Worm (Caenorhabditis elegans) whole organism, midembryonic: ENCODE results near the gene his-31.

ENCODE experiments used
- T22C8.4 ChIP-seq: fragments of 200-800 bp; sonication (Bioruptor generic); IDR thresholded peaks from 2 replicates; pipeline ENCODE4 v1.3.6; 2022; ENCODE audit warnings: missing genetic modification characterization, missing compliant biosample characterization
- cog-1 ChIP-seq: sonication (generic microtip); optimal IDR thresholded peaks from 2 replicates; lab custom pipeline; 2016; ENCODE audit warnings: missing genetic modification characterization, missing compliant biosample characterization
- flt-1 ChIP-seq: fragments of 200-800 bp; sonication (Bioruptor generic); IDR thresholded peaks from 2 replicates; pipeline ENCODE4 v1.3.6; 2022; ENCODE audit warnings: missing genetic modification characterization, missing compliant biosample characterization
- klf-2 ChIP-seq: fragments of 200-800 bp; sonication (Bioruptor generic); conservative IDR thresholded peaks from 2 replicates; pipeline ENCODE4 v1.3.6; 2022; ENCODE audit warnings: missing genetic modification reagents, missing genetic modification characterization, missing compliant biosample characterization
- med-1 ChIP-seq: sonication (generic microtip); optimal IDR thresholded peaks from 2 replicates; lab custom pipeline; 2017; ENCODE audit warnings: missing genetic modification characterization, mild to moderate bottlenecking, missing compliant biosample characterization, antibody characterized with exemption, missing genetic modification reagents; ENCODE audit not compliant: insufficient read depth
- ref-1 ChIP-seq: fragments of 200-800 bp; sonication (Bioruptor generic); conservative IDR thresholded peaks from 2 replicates; pipeline ENCODE4 v1.3.6; 2022; ENCODE audit warnings: missing genetic modification reagents, missing genetic modification characterization, missing compliant biosample characterization
- tab-1 ChIP-seq: fragments of 200-800 bp; sonication (Bioruptor generic); IDR thresholded peaks from 2 replicates; pipeline ENCODE4 v1.3.6; 2022; ENCODE audit warnings: missing genetic modification characterization, missing compliant biosample characterization
- ztf-23 ChIP-seq: fragments of 200-800 bp; sonication (Bioruptor generic); IDR thresholded peaks from 2 replicates; pipeline ENCODE4 v1.3.6; 2022; ENCODE audit warnings: missing genetic modification reagents, missing genetic modification characterization, missing compliant biosample characterization
- ztf-29 ChIP-seq: fragments of 200-800 bp; sonication (Bioruptor generic); IDR thresholded peaks from 2 replicates; pipeline ENCODE4 v1.3.6; 2022; ENCODE audit warnings: missing genetic modification reagents, missing genetic modification characterization, missing compliant biosample characterization

Gene his-31

DNA sequence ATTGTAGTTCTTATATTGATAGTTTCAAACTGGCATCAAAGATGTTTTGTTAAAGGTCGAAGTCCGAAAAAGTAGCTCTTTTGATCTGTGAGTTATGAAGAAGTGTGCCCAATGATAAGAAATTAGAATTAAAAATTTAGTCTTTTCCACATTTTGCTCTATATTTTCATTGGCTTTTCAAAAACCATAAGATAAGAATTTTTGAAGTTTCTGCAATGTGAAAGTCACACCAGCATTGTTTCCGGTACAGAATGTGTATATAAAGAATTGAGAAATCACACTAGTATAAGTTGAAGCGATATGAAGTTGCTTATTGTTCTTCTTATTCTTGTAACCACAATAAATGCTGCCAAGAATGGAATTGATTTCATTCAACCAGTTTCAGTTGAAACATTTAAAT, 1.3 kb downstream of the his-31 start, which contains the start of gene lys-10:
TSS of gene lys-10 (plus strand) at position 301 of the 400 bp plus-strand sequence.
- TF ChIP-seq ref-1 (GFP tag; lab: Robert Waterston, UW) (no peak), klf-2 (GFP tag; lab: Robert Waterston, UW) (no peak), tab-1 (no peak), T22C8.4 (GFP tag; lab: Robert Waterston, UW) (no peak), flt-1 (GFP tag; lab: Robert Waterston, UW) (no peak), ztf-29 (GFP tag; lab: Robert Waterston, UW) (no peak), med-1 (no peak), cog-1 (tag; lab: Kevin White, UChicago) (no peak), ztf-23 (GFP tag; lab: Robert Waterston, UW) (no peak)

DNA sequence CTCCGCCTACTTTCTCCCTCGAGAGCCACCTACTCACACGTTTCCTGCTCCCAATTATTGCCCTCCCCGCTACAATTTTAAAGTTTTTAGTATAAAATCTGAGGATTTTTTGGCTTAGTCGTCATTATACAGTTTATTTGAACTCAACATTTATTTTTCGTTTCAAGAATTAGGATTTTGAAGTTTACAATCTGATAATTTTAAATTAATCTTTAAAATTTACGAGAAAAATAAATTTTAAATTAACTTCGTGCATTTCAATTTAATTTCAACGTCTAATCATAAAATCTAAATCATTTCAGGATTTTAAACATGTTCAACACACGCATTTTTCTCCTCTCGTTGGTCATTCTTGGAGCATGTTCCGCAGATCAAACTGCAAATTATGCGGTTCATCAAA, 4.9 kb downstream of the his-31 start, which contains the start of gene F35H10.2:
TSS of gene F35H10.2 (plus strand) at position 301 of the 400 bp plus-strand sequence.
- TF ChIP-seq tab-1 = no peak
- TF ChIP-seq cog-1 (tag; lab: Kevin White, UChicago) = no peak
- no peak for TF ChIP-seq flt-1 (GFP tag; lab: Robert Waterston, UW)
- TF ChIP-seq ztf-23 (GFP tag; lab: Robert Waterston, UW) = no peak
- TF ChIP-seq T22C8.4 (GFP tag; lab: Robert Waterston, UW) = no peak
- TF ChIP-seq med-1 = no peak
- TF ChIP-seq ztf-29 (GFP tag; lab: Robert Waterston, UW) = no peak
- no peak for TF ChIP-seq klf-2 (GFP tag; lab: Robert Waterston, UW)
- TF ChIP-seq ref-1 (GFP tag; lab: Robert Waterston, UW) = no peak

DNA sequence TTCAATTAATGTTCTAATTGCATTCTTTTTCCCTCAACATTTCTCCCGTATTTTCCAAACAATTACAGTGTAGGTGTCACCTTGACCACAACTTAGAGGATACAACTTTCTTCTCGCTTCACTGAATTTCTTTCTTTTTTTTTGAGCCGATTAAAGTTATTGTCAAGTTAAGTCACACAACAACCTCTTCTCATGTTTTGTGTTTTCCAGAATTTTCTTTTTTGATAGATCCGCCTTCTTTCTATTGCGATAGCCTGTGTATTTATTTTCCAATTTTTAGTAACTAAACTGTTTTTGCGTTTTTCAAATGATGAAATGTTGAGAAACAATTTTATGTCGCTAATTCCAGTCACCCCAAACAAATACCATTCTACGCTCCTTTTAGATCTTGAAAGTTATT, 8.1 kb downstream of the his-31 start, which contains the start of gene F35H10.3:
TSS of gene F35H10.3 (plus strand) at position 301 of the 400 bp plus-strand sequence.
- no peak for TF ChIP-seq T22C8.4 (GFP tag; lab: Robert Waterston, UW)
- no peak for TF ChIP-seq flt-1 (GFP tag; lab: Robert Waterston, UW)
- no peak for TF ChIP-seq ztf-23 (GFP tag; lab: Robert Waterston, UW)
- TF ChIP-seq klf-2 (GFP tag; lab: Robert Waterston, UW) = no peak
- TF ChIP-seq tab-1 = no peak
- no peak for TF ChIP-seq ref-1 (GFP tag; lab: Robert Waterston, UW)
- TF ChIP-seq ztf-29 (GFP tag; lab: Robert Waterston, UW) = no peak
- TF ChIP-seq med-1 = no peak
- TF ChIP-seq cog-1 (tag; lab: Kevin White, UChicago) = no peak

DNA sequence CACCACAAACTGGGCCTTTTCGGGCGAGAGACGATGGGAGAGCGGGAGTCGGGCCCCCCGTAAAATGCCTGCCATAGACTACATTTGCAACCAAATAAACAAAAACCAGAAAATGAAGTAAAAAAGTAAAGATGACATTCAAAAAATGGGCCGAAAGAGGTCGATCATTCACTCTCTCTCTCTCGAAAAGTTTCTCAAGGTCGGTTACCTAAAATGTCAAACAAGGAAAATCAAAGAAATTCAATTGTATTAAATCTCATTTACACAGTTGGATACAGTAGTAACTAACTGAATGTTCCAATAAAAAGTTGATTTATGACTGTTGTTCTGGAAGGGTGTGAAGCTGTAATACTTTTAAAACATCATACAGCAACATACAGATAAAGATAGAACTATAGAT, 15.0 kb downstream of the his-31 start:
- no peak for TF ChIP-seq flt-1 (GFP tag; lab: Robert Waterston, UW)

DNA sequence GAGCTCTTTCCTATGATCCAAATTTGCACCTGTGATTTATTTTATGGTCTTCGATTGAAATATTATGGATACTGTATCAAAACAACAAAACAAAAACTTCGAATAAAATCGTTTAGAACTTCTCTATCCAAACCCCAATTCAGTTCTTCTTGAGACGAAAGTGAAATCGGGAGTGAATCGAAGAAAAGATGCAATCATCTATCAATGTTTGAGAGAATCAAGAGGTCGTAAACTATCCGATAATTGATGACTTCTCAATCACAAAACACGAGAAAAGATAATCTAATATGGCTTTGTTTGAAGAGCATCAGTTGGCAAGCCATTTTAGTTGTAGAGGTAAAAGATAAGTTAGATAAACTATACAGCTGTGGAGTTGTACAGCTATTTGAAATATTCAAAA, 16.0 kb downstream of the his-31 start:
- TF ChIP-seq med-1 (no peak), tab-1 (no peak), cog-1 (tag; lab: Kevin White, UChicago) (no peak), T22C8.4 (GFP tag; lab: Robert Waterston, UW) (no peak), ref-1 (GFP tag; lab: Robert Waterston, UW) (no peak), klf-2 (GFP tag; lab: Robert Waterston, UW) (no peak), ztf-23 (GFP tag; lab: Robert Waterston, UW) (no peak), ztf-29 (GFP tag; lab: Robert Waterston, UW) (no peak), flt-1 (GFP tag; lab: Robert Waterston, UW) (no peak)

DNA sequence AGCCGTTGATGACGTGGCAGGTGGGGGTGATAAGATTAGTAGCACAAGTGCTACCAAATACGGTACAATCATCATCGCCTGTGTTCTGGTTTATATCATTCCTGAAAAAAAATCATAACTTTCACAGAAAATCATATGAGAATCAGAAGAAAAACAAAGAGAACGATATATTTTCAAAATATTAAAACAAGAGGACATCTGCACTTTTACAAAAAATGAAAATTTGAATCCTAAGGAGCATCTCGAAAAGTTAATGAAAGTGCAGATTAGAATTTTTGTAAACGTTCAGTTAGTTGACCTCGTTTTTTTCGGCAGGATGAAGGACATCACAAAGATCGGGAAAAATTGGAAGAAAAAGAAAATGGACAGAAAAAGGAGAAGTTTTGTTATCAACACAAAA, 20.9 kb downstream of the his-31 start, which contains the start of gene F35H10.10:
TSS of gene F35H10.10 (minus strand) at position 101 of the 400 bp plus-strand sequence.
- TF ChIP-seq flt-1 (GFP tag; lab: Robert Waterston, UW) (no peak), ztf-23 (GFP tag; lab: Robert Waterston, UW) (no peak), T22C8.4 (GFP tag; lab: Robert Waterston, UW) (no peak), med-1 (no peak), ztf-29 (GFP tag; lab: Robert Waterston, UW) (no peak), cog-1 (tag; lab: Kevin White, UChicago) (no peak), tab-1 (no peak), klf-2 (GFP tag; lab: Robert Waterston, UW) (no peak), ref-1 (GFP tag; lab: Robert Waterston, UW) (no peak)

DNA sequence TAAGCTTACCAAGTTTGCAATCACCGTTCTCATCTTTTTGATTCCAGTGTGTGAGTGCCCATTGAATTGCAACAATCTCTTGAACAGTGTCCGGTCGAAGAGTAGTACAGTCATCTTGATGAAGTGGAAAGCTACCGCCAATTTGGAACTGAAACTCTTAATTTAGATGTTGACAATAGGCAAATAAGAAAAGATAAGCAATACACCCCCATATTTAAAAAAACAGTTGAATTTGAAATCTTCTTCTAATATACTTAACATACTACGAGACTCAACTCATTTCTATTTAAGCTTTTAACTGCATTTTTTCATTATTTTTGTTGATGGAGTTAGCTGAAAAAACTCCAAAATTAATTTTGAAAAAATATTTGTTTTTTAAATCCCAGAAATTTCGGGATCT, 21.7 kb downstream of the his-31 start:
- TF ChIP-seq tab-1 = no peak
- TF ChIP-seq flt-1 (GFP tag; lab: Robert Waterston, UW) = no peak
- no peak for TF ChIP-seq cog-1 (tag; lab: Kevin White, UChicago)
- TF ChIP-seq ztf-29 (GFP tag; lab: Robert Waterston, UW) = no peak
- no peak for TF ChIP-seq ztf-23 (GFP tag; lab: Robert Waterston, UW)
- no peak for TF ChIP-seq T22C8.4 (GFP tag; lab: Robert Waterston, UW)
- TF ChIP-seq ref-1 (GFP tag; lab: Robert Waterston, UW) = no peak
- no peak for TF ChIP-seq klf-2 (GFP tag; lab: Robert Waterston, UW)
- no peak for TF ChIP-seq med-1

DNA sequence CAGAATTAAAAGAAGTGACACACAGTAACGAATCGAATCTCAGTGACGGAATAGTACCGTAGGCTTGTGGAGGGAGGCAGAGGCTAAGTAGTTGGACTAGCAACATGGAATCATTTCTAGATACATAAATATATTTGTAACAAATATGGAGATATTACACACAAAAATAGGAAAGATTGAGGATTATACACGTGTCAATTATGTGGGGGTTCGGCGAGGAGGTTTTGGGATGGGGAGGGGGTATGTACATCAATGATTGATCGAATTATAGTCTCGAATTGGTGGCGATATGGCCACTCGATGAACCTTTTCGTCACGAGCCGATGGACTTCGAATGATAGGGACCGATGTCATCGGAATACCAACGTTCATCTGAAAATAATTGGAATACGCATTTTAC, 26.4 kb downstream of the his-31 start:
- no peak for TF ChIP-seq ref-1 (GFP tag; lab: Robert Waterston, UW)
- TF ChIP-seq T22C8.4 (GFP tag; lab: Robert Waterston, UW) = no peak

DNA sequence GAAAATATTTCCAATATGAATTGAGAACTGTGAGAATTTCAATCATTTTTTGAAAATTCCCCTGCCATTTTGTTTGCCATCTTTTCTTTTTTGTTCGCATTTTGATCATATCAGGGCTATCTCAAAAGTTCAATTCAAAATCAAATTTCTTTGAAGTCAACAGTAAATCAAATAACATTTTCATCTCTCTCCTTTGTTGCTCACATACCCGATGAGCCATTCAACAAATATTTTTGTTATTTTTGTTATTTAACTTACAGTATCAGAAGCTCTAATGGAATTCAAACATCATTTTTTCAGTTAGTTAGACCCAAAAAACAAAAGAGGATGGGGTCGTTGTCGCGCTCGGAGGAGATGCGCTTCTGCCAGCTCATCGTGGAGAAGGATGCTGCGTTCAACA, 30.1 kb downstream of the his-31 start, which contains the start of gene vha-5:
TSS of gene vha-5 (plus strand) at position 301 of the 400 bp plus-strand sequence.
- TF ChIP-seq ztf-23 (GFP tag; lab: Robert Waterston, UW) (no peak), ref-1 (GFP tag; lab: Robert Waterston, UW) (no peak), ztf-29 (GFP tag; lab: Robert Waterston, UW) (no peak), flt-1 (GFP tag; lab: Robert Waterston, UW) (no peak), cog-1 (tag; lab: Kevin White, UChicago) (no peak), med-1 (no peak), klf-2 (GFP tag; lab: Robert Waterston, UW) (no peak), tab-1 (no peak), T22C8.4 (GFP tag; lab: Robert Waterston, UW) (no peak)

DNA sequence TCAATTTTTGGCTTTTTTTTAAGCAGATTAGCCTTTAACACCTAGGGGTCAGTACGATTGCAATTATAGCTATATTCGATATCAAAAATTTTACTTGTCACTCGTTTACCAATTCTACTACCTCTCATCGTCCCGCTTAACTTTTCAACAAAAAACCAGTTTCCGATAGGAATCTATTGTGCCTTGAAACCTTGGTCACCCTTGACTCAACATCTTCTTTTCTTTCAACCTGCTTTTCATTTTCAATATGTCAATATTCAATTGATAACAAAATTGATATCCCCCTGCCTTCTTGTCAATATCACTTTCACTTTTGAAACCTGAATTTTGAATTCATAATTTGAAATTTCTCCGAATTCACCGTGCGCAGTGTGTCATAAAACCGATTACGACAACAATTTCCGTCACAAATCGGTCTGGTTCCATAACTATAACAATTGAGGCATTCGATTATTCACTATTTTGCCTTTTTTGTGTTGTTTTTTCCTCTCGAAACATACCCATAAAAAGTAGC, 31.1 kb downstream of the his-31 start:
- no peak for TF ChIP-seq cog-1 (tag; lab: Kevin White, UChicago)
- no peak for TF ChIP-seq tab-1
- TF ChIP-seq ztf-23 (GFP tag; lab: Robert Waterston, UW) = no peak
- no peak for TF ChIP-seq klf-2 (GFP tag; lab: Robert Waterston, UW)
